Worm (Caenorhabditis elegans) whole organism, early embryonic: ENCODE results near the gene F13E9.9.

Experiments
- B0310.2 ChIP-seq: sonication (generic microtip); optimal IDR thresholded peaks from 2 replicates; lab custom pipeline; 2016; ENCODE audit warnings: mild to moderate bottlenecking, missing genetic modification characterization, missing compliant biosample characterization
- F13C5.2 ChIP-seq: sonication (generic microtip); optimal IDR thresholded peaks from 2 replicates; lab custom pipeline; 2017; ENCODE audit warnings: mild to moderate bottlenecking, missing genetic modification characterization, inconsistent platforms, missing compliant biosample characterization
- ama-1 ChIP-seq: fragments of 150-350 bp; optimal IDR thresholded peaks from 2 replicates; lab custom pipeline; 2014
- ceh-36 ChIP-seq: sonication (generic microtip); optimal IDR thresholded peaks from 2 replicates; lab custom pipeline; 2016; ENCODE audit warnings: missing genetic modification characterization, inconsistent platforms, missing compliant biosample characterization
- ets-7 ChIP-seq: sonication (generic microtip); optimal IDR thresholded peaks from 2 replicates; lab custom pipeline; 2016; ENCODE audit warnings: missing genotype, missing genetic modification characterization, missing compliant biosample characterization
- flt-1 ChIP-seq: fragments of 200-800 bp; sonication (Bioruptor generic); IDR thresholded peaks from 2 replicates; pipeline ENCODE4 v1.3.6; 2022; ENCODE audit warnings: missing genetic modification characterization, missing compliant biosample characterization
- hmg-4 ChIP-seq: fragments of 200-800 bp; sonication (Bioruptor generic); optimal IDR thresholded peaks from 2 replicates; lab custom pipeline; 2018; ENCODE audit warnings: mild to moderate bottlenecking, missing genetic modification characterization, missing compliant biosample characterization
- hnd-1 ChIP-seq: sonication (generic microtip); optimal IDR thresholded peaks from 2 replicates; lab custom pipeline; 2016; ENCODE audit warnings: missing genetic modification characterization, missing compliant biosample characterization
- pes-1 ChIP-seq: fragments of 200-800 bp; sonication (Bioruptor generic); IDR thresholded peaks from 2 replicates; pipeline ENCODE4 v1.3.6; 2022; ENCODE audit warnings: missing genetic modification reagents, missing genetic modification characterization, missing compliant biosample characterization
- scrt-1 ChIP-seq: fragments of 200-800 bp; sonication (Bioruptor generic); IDR thresholded peaks from 2 replicates; pipeline ENCODE4 v1.3.6; 2022; ENCODE audit warnings: missing genetic modification characterization, missing compliant biosample characterization
- tbx-11 ChIP-seq: fragments of 200-800 bp; sonication (Bioruptor generic); IDR thresholded peaks from 2 replicates; pipeline ENCODE4 v1.3.6; 2022; ENCODE audit warnings: missing genetic modification characterization, missing compliant biosample characterization
- tbx-37 ChIP-seq: fragments of 200-800 bp; sonication (Bioruptor generic); conservative IDR thresholded peaks from 2 replicates; pipeline ENCODE4 v1.3.6; 2022; ENCODE audit warnings: missing genetic modification reagents, missing genetic modification characterization, missing compliant biosample characterization
- tra-4 ChIP-seq: sonication (generic microtip); optimal IDR thresholded peaks from 2 replicates; lab custom pipeline; 2017; ENCODE audit warnings: missing genetic modification characterization, missing compliant biosample characterization

- TF ChIP-seq ama-1 (lab: Kevin White, UChicago) (no peak), scrt-1 (GFP tag; lab: Robert Waterston, UW) (no peak), flt-1 (GFP tag; lab: Robert Waterston, UW) (no peak), hnd-1 (tag; lab: Kevin White, UChicago) (no peak), B0310.2 (tag; lab: Kevin White, UChicago) (no peak), F13C5.2 (tag; lab: Kevin White, UChicago) (no peak), ets-7 (peak; percentile 51), tra-4 (tag; lab: Kevin White, UChicago) (no peak), ceh-36 (no peak), tbx-37 (no peak), hmg-4 (peak; percentile 10), tbx-11 (GFP tag; lab: Robert Waterston, UW) (0 out of 2 replicates have a peak, but pooled peaks have one; percentile 48), pes-1 (GFP tag; lab: Robert Waterston, UW) (no peak)
Measured at ce11 chrIV:10868629-10869251, 30.3 kb downstream of the F13E9.9 start, which contains the start of gene F13E9.11.
